Fruit fly (Drosophila melanogaster): ENCODE results near the gene CG12535.

DNA sequence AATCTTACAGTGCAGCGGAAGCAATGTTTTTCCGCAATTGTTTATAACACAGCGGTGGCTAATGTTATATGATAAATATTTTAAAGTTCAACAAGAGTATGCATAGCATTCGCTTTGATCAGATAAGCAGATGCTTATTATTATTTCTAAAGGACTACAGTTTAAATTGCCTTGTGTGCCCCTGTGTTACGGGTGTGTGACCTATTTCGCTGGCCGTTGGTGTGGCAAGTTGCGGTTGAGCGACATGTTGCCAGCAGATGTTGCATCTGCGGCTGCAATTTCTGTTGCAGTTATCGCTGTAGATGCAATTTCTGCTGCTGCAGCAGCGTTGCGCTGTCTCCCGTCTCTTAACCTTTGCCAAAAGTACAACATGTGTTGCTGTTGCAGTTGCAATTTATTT lies 68.5 kb downstream of the CG12535 start:
- TF ChIP-seq Sp1 (GFP tag; optimal IDR thresholded peaks at IDR 0.05) (no peak), psq (GFP tag; optimal IDR thresholded peaks at IDR 0.05) (no peak), h (GFP tag; optimal IDR thresholded peaks at IDR 0.05) (no peak), OdsH (GFP tag; optimal IDR thresholded peaks at IDR 0.05) (no peak), pan (optimal IDR thresholded peaks at IDR 0.05) (no peak), br (GFP tag; optimal IDR thresholded peaks at IDR 0.05) (no peak), woc (GFP tag; optimal IDR thresholded peaks at IDR 0.05) (no peak)
